Fruit fly (Drosophila melanogaster) whole organism, embryonic: Measurements from ENCODE around the gene CG15027.

Source experiments
- CG10543 ChIP-seq: fragments of 200-800 bp; sonication (Bioruptor generic); optimal IDR thresholded peaks from 3 replicates; lab custom pipeline; 2017; ENCODE audit warnings: missing biosample characterization, mild to moderate bottlenecking, missing genetic modification characterization, moderate library complexity
- CG13894 ChIP-seq: fragments of 200-800 bp; sonication (Bioruptor generic); optimal IDR thresholded peaks from 3 replicates; lab custom pipeline; 2018; ENCODE audit warnings: missing biosample characterization, mild to moderate bottlenecking, missing genetic modification characterization, moderate library complexity
- CG16813 ChIP-seq: fragments of 200-800 bp; sonication (Bioruptor generic); IDR thresholded peaks from 3 replicates; pipeline ENCODE4 v1.3.6; 2022; ENCODE audit warnings: missing biosample characterization, missing genetic modification characterization; ENCODE audit not compliant: partially characterized antibody
- CG31388 ChIP-seq: fragments of 200-800 bp; sonication (Bioruptor generic); optimal IDR thresholded peaks from 2 replicates; lab custom pipeline; 2016; ENCODE audit warnings: missing biosample characterization, missing genetic modification characterization
- CG3281 ChIP-seq: fragments of 200-800 bp; sonication (Bioruptor generic); optimal IDR thresholded peaks from 3 replicates; lab custom pipeline; 2017; ENCODE audit warnings: missing biosample characterization, mild to moderate bottlenecking, missing genetic modification characterization
- CG34376 ChIP-seq: fragments of 200-800 bp; sonication (Bioruptor generic); optimal IDR thresholded peaks from 2 replicates; lab custom pipeline; 2018; ENCODE audit warnings: missing biosample characterization, mild to moderate bottlenecking, missing genetic modification characterization
- CG4730 ChIP-seq: fragments of 200-800 bp; sonication (Bioruptor generic); IDR thresholded peaks from 2 replicates; pipeline ENCODE4 v1.3.6; 2022; ENCODE audit warnings: missing biosample characterization, missing genetic modification characterization
- CG6272 ChIP-seq: fragments of 200-800 bp; sonication (Bioruptor generic); IDR thresholded peaks from 2 replicates; pipeline ENCODE4 v1.3.6; 2022; ENCODE audit warnings: missing biosample characterization, missing genetic modification characterization
- CG6689 ChIP-seq: fragments of 200-800 bp; sonication (Bioruptor generic); IDR thresholded peaks from 2 replicates; pipeline ENCODE4 v1.3.6; 2022; ENCODE audit warnings: missing biosample characterization, missing genetic modification characterization
- CG6791 ChIP-seq: fragments of 200-800 bp; sonication (Bioruptor generic); IDR thresholded peaks from 3 replicates; pipeline ENCODE4 v1.3.6; 2022; ENCODE audit warnings: missing biosample characterization, missing genetic modification characterization; ENCODE audit not compliant: partially characterized antibody
- CG8944 ChIP-seq: fragments of 200-800 bp; sonication (Bioruptor generic); optimal IDR thresholded peaks from 3 replicates; lab custom pipeline; 2016; ENCODE audit warnings: missing biosample characterization, missing genetic modification characterization
- D19B ChIP-seq: fragments of 200-800 bp; sonication (Bioruptor generic); optimal IDR thresholded peaks from 2 replicates; lab custom pipeline; 2017; ENCODE audit warnings: missing biosample characterization, mild to moderate bottlenecking, missing genetic modification characterization
- Dek ChIP-seq: fragments of 200-800 bp; sonication (Bioruptor generic); optimal IDR thresholded peaks from 3 replicates; lab custom pipeline; 2019; ENCODE audit warnings: missing biosample characterization, mild to moderate bottlenecking, missing genetic modification characterization, moderate library complexity
- Dp ChIP-seq: fragments of 200-800 bp; sonication (Bioruptor generic); optimal IDR thresholded peaks from 2 replicates; lab custom pipeline; 2018; ENCODE audit warnings: missing biosample characterization, mild to moderate bottlenecking, missing genetic modification characterization, moderate library complexity
- Drgx ChIP-seq: fragments of 200-800 bp; sonication (Bioruptor generic); IDR thresholded peaks from 2 replicates; pipeline ENCODE4 v1.3.6; 2022; ENCODE audit warnings: missing biosample characterization, missing genetic modification characterization
- Fer3 ChIP-seq: fragments of 200-800 bp; sonication (Bioruptor generic); optimal IDR thresholded peaks from 2 replicates; lab custom pipeline; 2018; ENCODE audit warnings: missing biosample characterization, mild to moderate bottlenecking, missing genetic modification characterization, moderate library complexity
- GATAe ChIP-seq: fragments of 200-800 bp; sonication (Bioruptor generic); conservative IDR thresholded peaks from 2 replicates; pipeline ENCODE4 v1.3.6; 2022; ENCODE audit warnings: missing biosample characterization, missing genetic modification characterization
- Hsf ChIP-seq: fragments of 200-800 bp; sonication (Bioruptor generic); optimal IDR thresholded peaks from 3 replicates; lab custom pipeline; 2016; ENCODE audit warnings: missing biosample characterization, missing genetic modification characterization
- Rx ChIP-seq: fragments of 200-800 bp; sonication (Bioruptor generic); IDR thresholded peaks from 2 replicates; pipeline ENCODE4 v1.3.6; 2022; ENCODE audit warnings: missing biosample characterization, missing genetic modification characterization
- Stat92E ChIP-seq, 3 experiments: fragments of >200 bp in 2 of 3; fragments of 200-800 bp in 1 of 3; sonication (Bioruptor generic) in 1 of 3; optimal IDR thresholded peaks; 2 replicates each; lab custom pipeline; 2017 to 2019; ENCODE audit warnings: missing biosample characterization in 3 of 3, missing genetic modification characterization in 3 of 3, mild to moderate bottlenecking in 1 of 3, moderate library complexity in 1 of 3
- Taf1 ChIP-seq: fragments of 200-800 bp; sonication (Bioruptor generic); IDR thresholded peaks from 2 replicates; pipeline ENCODE4 v1.3.6; 2022; ENCODE audit warnings: missing biosample characterization, missing genetic modification characterization
- Usf ChIP-seq: fragments of 200-800 bp; sonication (Bioruptor generic); optimal IDR thresholded peaks from 2 replicates; lab custom pipeline; 2017; ENCODE audit warnings: missing genotype, missing biosample characterization, missing genetic modification characterization
- bsh ChIP-seq, 2 experiments: fragments of 200-800 bp; sonication (Bioruptor generic); optimal IDR thresholded peaks; 2 replicates each; lab custom pipeline; 2017 to 2018; ENCODE audit warnings: mild to moderate bottlenecking in 2 of 2, missing biosample characterization in 2 of 2, missing genetic modification characterization in 2 of 2, moderate library complexity in 1 of 2
- cwo ChIP-seq: fragments of 200-800 bp; sonication (Bioruptor generic); optimal IDR thresholded peaks from 3 replicates; lab custom pipeline; 2017; ENCODE audit warnings: missing biosample characterization, missing genetic modification characterization, mild to moderate bottlenecking, moderate library complexity, missing genetic modification reagents
- eve ChIP-seq, 2 experiments: fragments of >200 bp; optimal IDR thresholded peaks; 2 replicates each; lab custom pipeline; 2017; ENCODE audit warnings: missing biosample characterization in 2 of 2, missing genetic modification characterization in 2 of 2
- exex ChIP-seq: fragments of 200-800 bp; sonication (Bioruptor generic); optimal IDR thresholded peaks from 4 replicates; lab custom pipeline; 2018; ENCODE audit warnings: missing biosample characterization, mild to moderate bottlenecking, missing genetic modification characterization, moderate library complexity
- ham ChIP-seq: fragments of 200-800 bp; sonication (Bioruptor generic); IDR thresholded peaks from 2 replicates; pipeline ENCODE4 v1.3.6; 2022; ENCODE audit warnings: missing biosample characterization, missing genetic modification characterization
- kay ChIP-seq: fragments of 200-800 bp; sonication (Bioruptor generic); optimal IDR thresholded peaks from 2 replicates; lab custom pipeline; 2016; ENCODE audit warnings: missing biosample characterization, missing genetic modification characterization
- klu ChIP-seq: fragments of 200-800 bp; sonication (Bioruptor generic); IDR thresholded peaks from 2 replicates; pipeline ENCODE4 v1.3.6; 2022; ENCODE audit warnings: missing biosample characterization, missing genetic modification characterization
- lab ChIP-seq: fragments of 200-800 bp; sonication (Bioruptor generic); optimal IDR thresholded peaks from 3 replicates; lab custom pipeline; 2017; ENCODE audit warnings: missing biosample characterization, missing genetic modification characterization, mild to moderate bottlenecking, moderate library complexity, missing genetic modification reagents
- lbe ChIP-seq: fragments of 200-800 bp; sonication (Bioruptor generic); optimal IDR thresholded peaks from 2 replicates; lab custom pipeline; 2016; ENCODE audit warnings: missing biosample characterization, mild to moderate bottlenecking, missing genetic modification characterization
- mld ChIP-seq: fragments of 200-800 bp; sonication (Bioruptor generic); IDR thresholded peaks from 3 replicates; pipeline ENCODE4 v1.3.6; 2022; ENCODE audit warnings: missing biosample characterization, missing genetic modification characterization; ENCODE audit not compliant: partially characterized antibody
- nom ChIP-seq: fragments of 200-800 bp; sonication (Bioruptor generic); optimal IDR thresholded peaks from 2 replicates; lab custom pipeline; 2017; ENCODE audit warnings: missing biosample characterization, missing genetic modification characterization, mild to moderate bottlenecking, moderate library complexity, missing genetic modification reagents
- pan ChIP-seq, 4 experiments: fragments of >200 bp in 3 of 4; fragments of 200-800 bp in 1 of 4; sonication (Bioruptor generic) in 1 of 4; optimal IDR thresholded peaks in 3 of 4; IDR thresholded peaks in 1 of 4; 2 replicates each; pipeline versions ENCODE4 v1.3.6 to Lab custom; 2017 to 2022; ENCODE audit warnings: missing biosample characterization in 2 of 4, missing genetic modification characterization in 2 of 4, mixed read lengths in 1 of 4
- rib ChIP-seq: fragments of 200-800 bp; sonication (Bioruptor generic); IDR thresholded peaks from 2 replicates; pipeline ENCODE4 v1.3.6; 2022; ENCODE audit warnings: missing biosample characterization, missing genetic modification characterization
- sd ChIP-seq: fragments of 200-800 bp; sonication (Bioruptor generic); optimal IDR thresholded peaks from 3 replicates; lab custom pipeline; 2018; ENCODE audit warnings: missing biosample characterization, mild to moderate bottlenecking, missing genetic modification characterization, moderate library complexity
- sens ChIP-seq: fragments of 200-800 bp; sonication (Bioruptor generic); peaks from one replicate; lab custom pipeline; 2016; ENCODE audit warnings: missing biosample characterization, missing genetic modification characterization
- slbo ChIP-seq: fragments of 200-800 bp; sonication (Bioruptor generic); IDR thresholded peaks from 2 replicates; pipeline ENCODE4 v1.3.6; 2022; ENCODE audit warnings: missing biosample characterization, missing genetic modification characterization
- sna ChIP-seq: fragments of 200-800 bp; sonication (Bioruptor generic); IDR thresholded peaks from 2 replicates; pipeline ENCODE4 v1.3.6; 2022; ENCODE audit warnings: missing biosample characterization, missing genetic modification characterization; ENCODE audit not compliant: partially characterized antibody
- so ChIP-seq: fragments of 200-800 bp; sonication (Bioruptor generic); IDR thresholded peaks from 3 replicates; pipeline ENCODE4 v1.3.6; 2022; ENCODE audit warnings: missing biosample characterization, missing genetic modification characterization
- tup ChIP-seq: fragments of 200-800 bp; sonication (Bioruptor generic); optimal IDR thresholded peaks from 2 replicates; lab custom pipeline; 2016; ENCODE audit warnings: missing biosample characterization, mild to moderate bottlenecking, missing genetic modification characterization, moderate library complexity
- usp ChIP-seq: fragments of >200 bp; optimal IDR thresholded peaks from 2 replicates; lab custom pipeline; 2017; ENCODE audit warnings: missing biosample characterization, missing genetic modification characterization
- wek ChIP-seq: fragments of 200-800 bp; sonication (Bioruptor generic); optimal IDR thresholded peaks from 3 replicates; lab custom pipeline; 2018; ENCODE audit warnings: missing biosample characterization, mild to moderate bottlenecking, missing genetic modification characterization, moderate library complexity
- zen2 ChIP-seq: fragments of 200-800 bp; sonication (Bioruptor generic); IDR thresholded peaks from 3 replicates; pipeline ENCODE4 v1.3.6; 2022; ENCODE audit warnings: missing biosample characterization, missing genetic modification characterization; ENCODE audit not compliant: partially characterized antibody

Gene CG15027

DNA sequence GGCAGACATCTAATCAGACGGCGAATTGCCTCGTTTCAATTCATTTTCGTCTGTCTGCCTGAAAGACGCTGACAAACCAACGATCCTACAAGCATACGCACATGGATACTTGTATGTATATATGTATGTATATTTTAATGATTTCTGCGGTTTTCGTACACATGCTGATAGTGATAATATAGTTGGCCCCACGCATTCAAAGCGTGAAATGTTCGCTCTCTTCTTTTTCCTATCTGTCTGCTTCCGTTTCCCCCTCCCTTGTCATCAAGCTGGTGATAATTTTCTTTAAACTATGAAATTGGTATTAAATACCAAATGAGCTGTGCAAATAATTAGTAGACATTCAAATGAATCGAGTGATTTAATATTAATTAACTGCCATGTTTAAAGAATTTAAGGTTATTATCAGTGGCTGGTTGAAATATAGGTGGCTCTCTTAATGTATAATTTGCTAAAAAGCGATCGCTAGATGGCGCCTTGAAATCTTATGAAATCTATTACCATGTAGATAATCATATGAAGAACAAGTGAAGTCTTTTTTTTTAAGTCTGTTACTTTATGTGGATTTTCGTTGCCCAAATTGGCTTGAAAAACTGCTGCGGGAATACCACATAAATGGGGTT, 4.7 kb downstream of the CG15027 start, which contains the start of gene CG33177 (continued):
- TF ChIP-seq Stat92E (GFP tag; optimal IDR thresholded peaks at IDR 0.05; lab: Kevin White, UChicago), result no peak

DNA sequence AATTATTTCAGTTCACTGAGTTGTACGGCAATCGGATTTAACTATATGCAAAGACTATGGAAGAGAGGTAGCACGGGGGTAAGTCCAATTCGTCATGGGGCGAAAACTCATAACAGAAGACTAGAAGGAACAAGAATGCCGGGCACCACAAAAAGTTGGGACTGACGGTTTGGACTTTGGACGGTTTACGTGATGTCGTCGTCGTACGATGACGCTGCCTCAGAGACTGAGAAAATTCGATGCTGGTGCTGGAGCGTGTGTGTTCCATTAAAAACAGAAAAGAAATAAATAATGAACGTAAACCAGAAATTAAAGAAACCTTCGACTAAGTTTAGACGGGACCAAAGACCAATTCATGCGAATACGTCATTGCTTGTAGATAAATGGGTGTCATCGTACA, 5.7 kb downstream of the CG15027 start:
- no peak for TF ChIP-seq rib (GFP tag; lab: Robert Waterston, UW)
- TF ChIP-seq pan (optimal IDR thresholded peaks at IDR 0.05; lab: Kevin White, UChicago), result no peak
- TF ChIP-seq pan (GFP tag; optimal IDR thresholded peaks at IDR 0.05 in 1 of 2, IDR thresholded peaks at IDR 0.05 in 1 of 2), result no peak
- TF ChIP-seq Drgx (GFP tag; lab: Robert Waterston, UW), result no peak
- no peak for TF ChIP-seq lbe (GFP tag; lab: Kevin White, UChicago)
- no peak for TF ChIP-seq ham (GFP tag; lab: Robert Waterston, UW)
- no peak for TF ChIP-seq Dp (GFP tag; lab: Kevin White, UChicago)
- TF ChIP-seq kay (GFP tag; lab: Kevin White, UChicago), result no peak
- TF ChIP-seq CG31388 (GFP tag; lab: Kevin White, UChicago), result no peak
- TF ChIP-seq CG4730 (GFP tag; lab: Robert Waterston, UW), result no peak
- no peak for TF ChIP-seq sna (GFP tag; lab: Robert Waterston, UW)
- TF ChIP-seq Dek (tag; lab: Kevin White, UChicago), result no peak
- TF ChIP-seq Hsf, result no peak
- peak; percentile 93 for TF ChIP-seq nom (GFP tag; lab: Kevin White, UChicago)
- peak in 1 of 2 experiments; percentile 17 for TF ChIP-seq bsh (GFP tag; optimal IDR thresholded peaks at IDR 0.05; lab: Kevin White, UChicago)
- no peak for TF ChIP-seq Rx
- no peak for TF ChIP-seq slbo (GFP tag; lab: Robert Waterston, UW)
- TF ChIP-seq usp, result no peak
- TF ChIP-seq CG6791 (GFP tag; lab: Robert Waterston, UW), result no peak
- no peak for TF ChIP-seq CG6272 (GFP tag; lab: Robert Waterston, UW)
- no peak for TF ChIP-seq Taf1
- TF ChIP-seq D19B (GFP tag; lab: Kevin White, UChicago), result peak; percentile 2
- no peak for TF ChIP-seq lab (GFP tag; lab: Kevin White, UChicago)
- TF ChIP-seq wek, result no peak
- TF ChIP-seq CG13894 (tag; lab: Kevin White, UChicago), result peak; percentile 28

dm6 chrX:15079163-15079809, 6.3 kb downstream of the CG15027 start:
- TF ChIP-seq sd (tag; lab: Kevin White, UChicago), result peak; percentile 22
- no peak for TF ChIP-seq klu
- peak; percentile 66 for TF ChIP-seq exex
- TF ChIP-seq so (GFP tag; lab: Robert Waterston, UW), result 0 out of 3 replicates have a peak, but pooled peaks have one; percentile 21
- peak; percentile 23 for TF ChIP-seq sens (GFP tag; lab: Kevin White, UChicago)
- no peak for TF ChIP-seq Fer3 (tag; lab: Kevin White, UChicago)
- TF ChIP-seq mld (GFP tag; lab: Robert Waterston, UW), result no peak
- peak in 1 of 2 experiments; percentile 25 for TF ChIP-seq eve (GFP tag; optimal IDR thresholded peaks at IDR 0.05; lab: Kevin White, UChicago)
- no peak for TF ChIP-seq GATAe
- peak; percentile 8 for TF ChIP-seq D19B (GFP tag; lab: Kevin White, UChicago)
- TF ChIP-seq CG16813 (GFP tag; lab: Robert Waterston, UW), result no peak
- no peak for TF ChIP-seq Usf (GFP tag; lab: Kevin White, UChicago)
- TF ChIP-seq nom (GFP tag; lab: Kevin White, UChicago), result peak; percentile 93
- TF ChIP-seq tup (GFP tag; lab: Kevin White, UChicago), result no peak
- TF ChIP-seq CG10543 (GFP tag; lab: Kevin White, UChicago), result peak; percentile 19
- TF ChIP-seq CG6272 (GFP tag; lab: Robert Waterston, UW), result no peak
- 0 out of 2 replicates have a peak, but pooled peaks have one; percentile 28 for TF ChIP-seq Drgx (GFP tag; lab: Robert Waterston, UW)
- no peak for TF ChIP-seq zen2 (GFP tag; lab: Robert Waterston, UW)
- no peak for TF ChIP-seq CG8944 (GFP tag; lab: Kevin White, UChicago)
- TF ChIP-seq CG6689 (GFP tag; lab: Robert Waterston, UW), result no peak
- peak in 1 of 2 experiments; percentile 18 for TF ChIP-seq bsh (GFP tag; optimal IDR thresholded peaks at IDR 0.05; lab: Kevin White, UChicago)
- no peak for TF ChIP-seq Dek (tag; lab: Kevin White, UChicago)
- TF ChIP-seq CG3281 (GFP tag; lab: Kevin White, UChicago), result no peak
- TF ChIP-seq cwo (GFP tag; lab: Kevin White, UChicago), result peak; percentile 2
- TF ChIP-seq CG34376 (GFP tag; lab: Kevin White, UChicago), result peak; percentile 60
